Fruit fly (Drosophila melanogaster): ENCODE measurements around the gene Dpck.

Gene Dpck

DNA sequence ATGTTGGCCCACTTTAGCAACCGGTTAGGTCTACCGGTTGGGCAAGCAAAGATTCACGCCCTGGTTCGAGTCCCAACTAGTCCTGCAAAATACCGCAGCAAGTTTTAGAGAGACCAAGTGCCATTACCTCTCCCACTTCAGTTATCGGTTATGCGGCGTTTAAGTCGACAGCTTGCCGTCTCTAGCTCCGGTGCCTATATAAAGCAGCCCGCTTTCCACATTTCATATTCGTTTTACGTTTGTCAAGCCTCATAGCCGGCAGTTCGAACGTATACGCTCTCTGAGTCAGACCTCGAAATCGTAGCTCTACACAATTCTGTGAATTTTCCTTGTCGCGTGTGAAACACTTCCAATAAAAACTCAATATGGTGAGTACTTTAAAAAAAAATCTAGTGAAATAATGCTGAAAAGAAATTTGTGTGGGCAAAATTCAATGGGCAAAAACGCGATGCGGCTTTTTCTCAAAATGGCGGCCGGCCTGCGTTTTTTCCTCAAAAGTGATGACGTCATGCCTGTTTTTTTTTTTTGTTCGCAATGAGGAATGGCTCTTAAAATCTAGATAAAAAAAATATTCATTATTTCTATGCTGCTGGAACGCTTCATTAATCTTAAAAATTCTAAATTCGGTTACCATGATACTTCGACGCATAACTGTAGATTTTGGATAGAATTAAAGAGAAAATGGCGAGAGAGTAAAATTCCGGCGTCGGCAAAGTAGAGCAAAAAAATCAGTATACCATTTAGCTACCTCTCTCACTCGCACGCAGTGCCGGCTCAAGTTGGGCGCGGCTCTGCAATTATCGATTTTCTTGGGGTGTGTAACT is 4.6 kb downstream of the Dpck start, which contains the start of gene alphaTub84B (continued):
- TF ChIP-seq klu (GFP tag; IDR thresholded peaks at IDR 0.05): no peak
- TF ChIP-seq CG13424 (tag; optimal IDR thresholded peaks at IDR 0.05): no peak
- peak; percentile 47 for TF ChIP-seq stwl (tag; optimal IDR thresholded peaks at IDR 0.05)
- peak; percentile 67 for TF ChIP-seq btn (GFP tag; optimal IDR thresholded peaks at IDR 0.05)
- peak; percentile 64 for TF ChIP-seq CG2678 (tag; optimal IDR thresholded peaks at IDR 0.05)
- no peak for TF ChIP-seq Spps (tag; optimal IDR thresholded peaks at IDR 0.05)
- peak; percentile 82; the same call in 2 of the 3 replicates for TF ChIP-seq sr (GFP tag; IDR thresholded peaks at IDR 0.05)
- TF ChIP-seq Xrp1 (GFP tag; IDR thresholded peaks at IDR 0.05): 0 out of 2 replicates have a peak, but pooled peaks have one; percentile 31
- TF ChIP-seq CG30431 (GFP tag; optimal IDR thresholded peaks at IDR 0.05): no peak
- TF ChIP-seq CG17385 (GFP tag; optimal IDR thresholded peaks at IDR 0.05): peak; percentile 77
- TF ChIP-seq BtbVII (GFP tag; optimal IDR thresholded peaks at IDR 0.05): peak; percentile 91
- peak; percentile 51; the same call in 2 of the 3 replicates for TF ChIP-seq tgo (GFP tag; IDR thresholded peaks at IDR 0.05)
- TF ChIP-seq CG2875 (GFP tag; optimal IDR thresholded peaks at IDR 0.05): peak; percentile 66
- peak; percentile 29; the same call in 1 of the 3 replicates for TF ChIP-seq CG14860 (GFP tag; IDR thresholded peaks at IDR 0.05; ENCODE audit: partially characterized antibody)
- TF ChIP-seq CG15269 (tag; optimal IDR thresholded peaks at IDR 0.05): peak; percentile 75
- peak; percentile 70 for TF ChIP-seq CG17359 (tag; optimal IDR thresholded peaks at IDR 0.05)
- peak; percentile 74; the same call in 1 of the 2 replicates for TF ChIP-seq bowl (GFP tag; IDR thresholded peaks at IDR 0.05)
- TF ChIP-seq gsb (GFP tag; IDR thresholded peaks at IDR 0.05): peak; percentile 60
- TF ChIP-seq ranshi (GFP tag; IDR thresholded peaks at IDR 0.05): peak; percentile 44; the same call in 1 of the 2 replicates
- peak; percentile 54 for TF ChIP-seq CG14710 (tag; optimal IDR thresholded peaks at IDR 0.05)
- TF ChIP-seq Opbp (GFP tag; IDR thresholded peaks at IDR 0.05; ENCODE audit: partially characterized antibody): peak; percentile 73; the same call in 2 of the 3 replicates
- TF ChIP-seq zfh2 (GFP tag; optimal IDR thresholded peaks at IDR 0.05): peak; percentile 34
- TF ChIP-seq CG3065 (GFP tag; optimal IDR thresholded peaks at IDR 0.05): no peak
- peak; percentile 59; the same call in 1 of the 3 replicates for TF ChIP-seq gce (GFP tag; IDR thresholded peaks at IDR 0.05)
- TF ChIP-seq CG9932 (GFP tag; IDR thresholded peaks at IDR 0.05): peak; percentile 58
- peak; percentile 33 for TF ChIP-seq E2f2 (GFP tag; IDR thresholded peaks at IDR 0.05)
- TF ChIP-seq CG6272 (GFP tag; IDR thresholded peaks at IDR 0.05): peak; percentile 39; the same call in 1 of the 2 replicates
- TF ChIP-seq unc-4 (GFP tag; IDR thresholded peaks at IDR 0.05; ENCODE audit: partially characterized antibody): peak; percentile 37; the same call in 1 of the 2 replicates
- no peak for TF ChIP-seq GATAe (GFP tag; conservative IDR thresholded peaks at IDR 0.05)
- peak; percentile 42 for TF ChIP-seq shn (GFP tag; optimal IDR thresholded peaks at IDR 0.05)
- no peak for TF ChIP-seq Oaz (GFP tag; IDR thresholded peaks at IDR 0.05)
- no peak for TF ChIP-seq br (optimal IDR thresholded peaks at IDR 0.05)
- TF ChIP-seq HHEX (GFP tag; optimal IDR thresholded peaks at IDR 0.05): peak; percentile 74
- no peak for TF ChIP-seq exex (tag; optimal IDR thresholded peaks at IDR 0.05)
- no peak for TF ChIP-seq CG7745 (tag; optimal IDR thresholded peaks at IDR 0.05)
- peak; percentile 62 for TF ChIP-seq CG17186 (GFP tag; optimal IDR thresholded peaks at IDR 0.05)
- peak; percentile 18 for TF ChIP-seq ind (GFP tag; optimal IDR thresholded peaks at IDR 0.05)
- no peak for TF ChIP-seq CG1832 (GFP tag; optimal IDR thresholded peaks at IDR 0.05)
- TF ChIP-seq vfl (GFP tag; optimal IDR thresholded peaks at IDR 0.05): peak; percentile 67
- TF ChIP-seq Dip3 (GFP tag; optimal IDR thresholded peaks at IDR 0.05): peak; percentile 33
- peak; percentile 30 for TF ChIP-seq psq (GFP tag; optimal IDR thresholded peaks at IDR 0.05)
- TF ChIP-seq CG18476 (GFP tag; optimal IDR thresholded peaks at IDR 0.05): peak; percentile 36
- TF ChIP-seq CkIIα-i1 (GFP tag; IDR thresholded peaks at IDR 0.05): no peak
- peak; percentile 75 for TF ChIP-seq Hmr (GFP tag; optimal IDR thresholded peaks at IDR 0.05)
- TF ChIP-seq CG7271 (tag; optimal IDR thresholded peaks at IDR 0.05): peak; percentile 35
- peak; percentile 19 for TF ChIP-seq crc (GFP tag; optimal IDR thresholded peaks at IDR 0.05)
- TF ChIP-seq vnd (GFP tag; IDR thresholded peaks at IDR 0.05; ENCODE audit: partially characterized antibody): no peak
- TF ChIP-seq HLH3B (GFP tag; IDR thresholded peaks at IDR 0.05): peak; percentile 47; the same call in 1 of the 2 replicates
- TF ChIP-seq ssp (GFP tag; IDR thresholded peaks at IDR 0.05): peak; percentile 46; the same call in 1 of the 2 replicates

Measured in whole organism, embryonic.